Worm (Caenorhabditis elegans) whole organism, mixed stage, embryonic: ENCODE data around the gene cnd-1.

Experiments used
- blmp-1 ChIP-seq: fragments of 150-350 bp; optimal IDR thresholded peaks from 2 replicates; lab custom pipeline; 2014; ENCODE audit warnings: missing biosample characterization, missing genetic modification characterization
- ces-1 ChIP-seq: fragments of 150-350 bp; optimal IDR thresholded peaks from 2 replicates; lab custom pipeline; 2014; ENCODE audit warnings: missing biosample characterization, missing genetic modification reagents, missing genetic modification characterization
- elt-3 ChIP-seq: fragments of 150-350 bp; optimal IDR thresholded peaks from 2 replicates; lab custom pipeline; 2014; ENCODE audit warnings: missing biosample characterization, missing genetic modification characterization
- hlh-1 ChIP-seq: fragments of 150-350 bp; optimal IDR thresholded peaks from 2 replicates; lab custom pipeline; 2014; ENCODE audit warnings: missing biosample characterization, missing genetic modification reagents, missing genetic modification characterization
- nhr-28 ChIP-seq: fragments of 150-350 bp; optimal IDR thresholded peaks from 2 replicates; lab custom pipeline; 2014; ENCODE audit warnings: missing biosample characterization, missing genetic modification characterization
- nhr-76 ChIP-seq: sonication (generic microtip); optimal IDR thresholded peaks from 2 replicates; lab custom pipeline; 2017; ENCODE audit warnings: missing biosample characterization, missing genetic modification characterization
- pha-4 ChIP-seq: fragments of 150-350 bp; optimal IDR thresholded peaks from 2 replicates; lab custom pipeline; 2018; ENCODE audit warnings: missing biosample characterization, missing genetic modification reagents, missing genetic modification characterization
- snpc-4 ChIP-seq: fragments of 150-350 bp; optimal IDR thresholded peaks from 2 replicates; lab custom pipeline; 2014; ENCODE audit warnings: missing biosample characterization, missing genetic modification characterization
- unc-62 ChIP-seq: fragments of 150-350 bp; optimal IDR thresholded peaks from 2 replicates; lab custom pipeline; 2014; ENCODE audit warnings: missing biosample characterization, missing genetic modification reagents, missing genetic modification characterization
- ztf-11 ChIP-seq: fragments of 150-350 bp; optimal IDR thresholded peaks from 2 replicates; lab custom pipeline; 2014; ENCODE audit warnings: missing biosample characterization, missing genetic modification characterization

DNA sequence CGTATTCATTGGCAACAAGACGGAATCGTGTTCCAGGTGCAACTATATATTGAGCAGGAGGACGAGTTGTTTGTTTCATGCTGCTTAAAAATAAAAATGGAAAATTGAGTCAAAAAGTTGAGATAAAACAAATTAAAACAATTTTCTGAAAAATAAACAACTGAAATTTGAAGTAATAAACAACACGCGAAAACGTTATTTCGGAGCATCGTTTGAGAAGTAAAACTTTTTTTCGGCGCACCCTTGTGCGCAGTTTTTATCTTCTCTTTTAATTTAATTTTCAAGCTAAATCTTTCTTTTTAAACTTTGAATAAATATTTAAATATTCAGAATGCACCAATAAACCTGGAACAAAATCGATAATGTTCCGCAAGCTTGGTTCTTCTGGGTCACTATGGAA is 9.7 kb upstream of the cnd-1 start, which contains the start of the genes sumv-1 and gop-1:
- no peak for TF ChIP-seq snpc-4 (tag; lab: Kevin White, UChicago)
- TF ChIP-seq nhr-28 (tag; lab: Kevin White, UChicago), result no peak
- no peak for TF ChIP-seq elt-3 (tag; lab: Kevin White, UChicago)
- TF ChIP-seq ces-1, result peak; percentile 36
- no peak for TF ChIP-seq blmp-1 (tag; lab: Kevin White, UChicago)
- TF ChIP-seq ztf-11 (tag; lab: Kevin White, UChicago), result no peak
- no peak for TF ChIP-seq hlh-1 (tag; lab: Kevin White, UChicago)
- no peak for TF ChIP-seq pha-4 (tag; lab: Kevin White, UChicago)
- TF ChIP-seq nhr-76 (tag; lab: Kevin White, UChicago), result no peak
- no peak for TF ChIP-seq unc-62 (GFP tag; lab: Kevin White, UChicago)
